Fruit fly (Drosophila melanogaster): Measurements from ENCODE around the gene CG34453.

CG34453 gene

DNA sequence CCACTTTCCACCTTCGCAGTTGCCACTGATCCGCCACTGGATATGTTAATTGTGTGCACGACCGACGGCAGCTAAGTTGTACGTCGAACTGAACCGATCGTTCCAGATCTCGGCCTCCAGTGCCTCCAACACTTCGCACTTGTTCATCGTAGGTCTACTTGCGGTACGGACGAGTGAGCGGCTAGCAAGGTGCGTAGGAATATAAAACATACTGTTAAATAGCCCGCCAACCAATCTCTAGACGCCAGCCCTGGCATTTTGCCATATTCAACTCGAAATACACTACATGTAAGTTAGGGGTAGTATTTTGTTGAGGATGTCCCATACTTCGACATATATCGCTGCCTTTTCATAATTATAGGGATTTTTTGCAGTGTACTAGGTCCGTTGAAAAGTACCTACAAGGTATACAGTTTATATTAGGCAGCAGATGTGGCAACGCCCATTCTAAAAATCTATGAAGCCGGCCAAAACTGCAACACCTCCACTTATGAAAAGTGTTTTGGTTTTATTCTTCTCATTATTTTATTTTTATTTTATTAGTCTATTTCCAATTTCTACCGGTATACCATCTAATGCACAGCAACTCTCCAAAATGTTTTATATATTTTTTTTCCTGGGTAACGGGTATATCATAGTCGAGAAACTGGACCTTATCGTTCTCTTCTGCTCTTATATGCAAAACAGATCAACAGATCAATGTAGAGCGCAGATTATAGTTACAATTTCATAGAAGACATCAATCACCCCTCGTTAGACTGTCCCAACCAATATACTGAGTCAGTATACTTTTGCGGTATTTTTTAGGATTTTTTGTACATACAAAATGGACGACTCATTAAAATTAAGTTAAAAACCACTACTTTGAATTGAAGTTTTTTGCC, 9.9 kb downstream of the CG34453 start, which contains the start of the genes pyx and CG33229:
Gene pyx (minus strand): TSS at position 51 of the 884 bp plus-strand sequence.
Gene CG33229 (plus strand): TSS at position 834 of the 884 bp plus-strand sequence.
- TF ChIP-seq CG8159 (tag; optimal IDR thresholded peaks at IDR 0.05) (peak; percentile 81), CG10348 (GFP tag; IDR thresholded peaks at IDR 0.05) (no peak; the same call in none of the 2 replicates), Snoo (tag; optimal IDR thresholded peaks at IDR 0.05) (peak; percentile 67), Pif1B (GFP tag; optimal IDR thresholded peaks at IDR 0.05) (no peak), CG12605 (GFP tag; IDR thresholded peaks at IDR 0.05) (peak; percentile 57; the same call in 1 of the 2 replicates), CG32121 (GFP tag; IDR thresholded peaks at IDR 0.05) (peak; percentile 81), Pif1A (GFP tag; optimal IDR thresholded peaks at IDR 0.05) (peak; percentile 66), D1 (tag; optimal IDR thresholded peaks at IDR 0.05) (no peak), fd96Ca (GFP tag; IDR thresholded peaks at IDR 0.05) (peak; percentile 85), CG8301 (tag; optimal IDR thresholded peaks at IDR 0.05) (peak; percentile 78), CG15710 (tag; optimal IDR thresholded peaks at IDR 0.05) (peak; percentile 76), rn (GFP tag; IDR thresholded peaks at IDR 0.05) (peak; percentile 36; the same call in 1 of the 2 replicates), EcR (GFP tag; optimal IDR thresholded peaks at IDR 0.05) (no peak), CG4496 (GFP tag; IDR thresholded peaks at IDR 0.05) (peak; percentile 73; the same call in 2 of the 3 replicates), CG34367 (tag; optimal IDR thresholded peaks at IDR 0.05) (peak; percentile 70), CG13204 (GFP tag; optimal IDR thresholded peaks at IDR 0.05) (no peak), gl (tag; optimal IDR thresholded peaks at IDR 0.05) (no peak), CG17806 (tag; optimal IDR thresholded peaks at IDR 0.05) (peak; percentile 68), CG14655 (GFP tag; optimal IDR thresholded peaks at IDR 0.05) (peak; percentile 88), CG9948 (tag; optimal IDR thresholded peaks at IDR 0.05) (peak; percentile 74), Ets98B (GFP tag; IDR thresholded peaks at IDR 0.05) (peak; percentile 73)

DNA sequence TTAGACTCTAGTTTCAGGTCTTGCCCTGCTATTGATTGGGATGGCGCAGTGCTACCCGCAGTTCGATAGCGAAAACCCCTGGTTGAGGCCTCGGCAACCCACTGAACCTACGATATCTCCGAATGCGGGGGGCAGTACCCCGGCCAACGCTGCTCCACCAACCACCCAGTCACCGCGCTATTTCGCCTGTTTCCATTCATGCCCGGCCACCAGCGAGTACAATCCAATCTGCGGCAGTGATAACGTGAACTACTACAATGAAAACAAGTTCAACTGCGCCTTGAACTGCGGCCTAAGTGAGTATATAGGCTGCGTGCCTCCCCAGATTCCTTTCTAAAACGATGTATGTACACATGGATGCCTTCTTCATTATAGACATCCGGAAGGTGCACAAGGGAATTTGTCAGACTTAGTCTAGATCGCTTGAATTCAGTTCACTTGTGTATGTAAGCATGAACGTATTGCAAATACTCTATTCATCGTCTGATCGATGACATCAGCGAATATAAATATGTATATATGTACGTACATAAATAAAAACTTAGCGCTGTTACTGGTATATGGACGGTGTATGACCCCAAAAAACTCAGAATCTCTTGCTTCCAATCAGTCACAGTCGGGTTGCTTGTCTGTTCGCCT, 15.6 kb downstream of the CG34453 start, which contains the start of gene CG13877:
Gene CG13877 (plus strand): TSS at position 589 of the 639 bp plus-strand sequence.
- no peak for TF ChIP-seq CG9948 (tag; optimal IDR thresholded peaks at IDR 0.05)
- TF ChIP-seq EcR (GFP tag; optimal IDR thresholded peaks at IDR 0.05) = peak; percentile 50
- TF ChIP-seq CG8159 (tag; optimal IDR thresholded peaks at IDR 0.05) = no peak

DNA sequence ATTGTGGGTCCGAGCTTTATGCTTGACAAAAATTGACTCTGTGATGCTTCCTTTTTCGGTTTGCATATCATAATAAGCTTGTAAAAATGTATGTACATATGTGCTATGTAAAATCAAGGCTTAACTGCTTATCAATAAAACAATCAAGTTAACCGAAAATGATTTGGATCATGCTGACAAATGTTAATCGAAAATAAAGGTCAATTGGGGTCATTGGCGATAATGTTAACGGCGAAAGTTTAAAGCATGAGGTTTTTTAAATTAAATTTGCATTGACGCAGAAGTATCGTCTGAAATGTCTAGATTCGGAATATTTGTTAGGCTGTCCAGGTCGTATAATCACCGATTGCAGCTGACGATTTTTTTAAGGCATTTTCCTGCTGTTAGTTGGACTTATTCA, 16.8 kb downstream of the CG34453 start, which contains the start of gene Kaz1-ORFB:
Gene Kaz1-ORFB (plus strand): TSS at position 301 of the 400 bp plus-strand sequence.
- TF ChIP-seq CG8159 (tag; optimal IDR thresholded peaks at IDR 0.05) (no peak), CG10348 (GFP tag; IDR thresholded peaks at IDR 0.05) (no peak), CG34367 (tag; optimal IDR thresholded peaks at IDR 0.05) (no peak), fd96Ca (GFP tag; IDR thresholded peaks at IDR 0.05) (no peak), CG12605 (GFP tag; IDR thresholded peaks at IDR 0.05) (no peak), CG4496 (GFP tag; IDR thresholded peaks at IDR 0.05) (no peak), EcR (GFP tag; optimal IDR thresholded peaks at IDR 0.05) (no peak), Pif1B (GFP tag; optimal IDR thresholded peaks at IDR 0.05) (no peak), CG9948 (tag; optimal IDR thresholded peaks at IDR 0.05) (no peak), CG32121 (GFP tag; IDR thresholded peaks at IDR 0.05) (no peak), D1 (tag; optimal IDR thresholded peaks at IDR 0.05) (no peak), Snoo (tag; optimal IDR thresholded peaks at IDR 0.05) (no peak), CG13204 (GFP tag; optimal IDR thresholded peaks at IDR 0.05) (no peak)

DNA sequence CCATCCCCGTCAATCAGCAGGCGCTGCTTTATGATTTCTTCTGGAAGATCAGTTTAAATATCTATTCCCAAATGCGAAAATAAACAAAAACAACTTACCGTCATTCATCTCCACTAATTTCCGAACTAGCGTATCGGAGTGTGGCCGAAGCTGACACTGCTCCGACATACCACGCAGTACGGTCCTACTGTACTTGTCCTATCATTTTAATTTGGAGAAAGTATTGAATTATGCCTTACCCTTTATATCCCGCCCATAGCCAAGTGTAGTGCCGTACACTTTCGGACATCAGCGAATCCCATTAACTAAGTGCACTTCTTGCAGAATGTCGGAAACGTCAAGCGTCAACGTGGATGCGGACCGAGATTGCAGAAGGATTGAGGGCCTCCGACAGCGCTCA, 20.6 kb downstream of the CG34453 start, which contains the start of the genes thoc7 and Dis3l2:
Gene thoc7 (minus strand): TSS at position 168 of the 400 bp plus-strand sequence.
Gene Dis3l2 (plus strand): TSS at position 190 of the 400 bp plus-strand sequence.
- TF ChIP-seq fd96Ca (GFP tag; IDR thresholded peaks at IDR 0.05) (no peak), CG32121 (GFP tag; IDR thresholded peaks at IDR 0.05) (no peak), CG12605 (GFP tag; IDR thresholded peaks at IDR 0.05) (no peak), Pif1B (GFP tag; optimal IDR thresholded peaks at IDR 0.05) (no peak), rn (GFP tag; IDR thresholded peaks at IDR 0.05) (no peak), Snoo (tag; optimal IDR thresholded peaks at IDR 0.05) (no peak), CG14655 (GFP tag; optimal IDR thresholded peaks at IDR 0.05) (no peak), CG17806 (tag; optimal IDR thresholded peaks at IDR 0.05) (no peak), EcR (GFP tag; optimal IDR thresholded peaks at IDR 0.05) (no peak), CG8301 (tag; optimal IDR thresholded peaks at IDR 0.05) (no peak), CG4496 (GFP tag; IDR thresholded peaks at IDR 0.05) (no peak), CG13204 (GFP tag; optimal IDR thresholded peaks at IDR 0.05) (no peak), D1 (tag; optimal IDR thresholded peaks at IDR 0.05) (no peak), CG34367 (tag; optimal IDR thresholded peaks at IDR 0.05) (no peak), CG9948 (tag; optimal IDR thresholded peaks at IDR 0.05) (no peak), CG10348 (GFP tag; IDR thresholded peaks at IDR 0.05) (no peak), Ets98B (GFP tag; IDR thresholded peaks at IDR 0.05) (no peak), CG15710 (tag; optimal IDR thresholded peaks at IDR 0.05) (no peak), gl (tag; optimal IDR thresholded peaks at IDR 0.05) (no peak), Pif1A (GFP tag; optimal IDR thresholded peaks at IDR 0.05) (no peak)

DNA sequence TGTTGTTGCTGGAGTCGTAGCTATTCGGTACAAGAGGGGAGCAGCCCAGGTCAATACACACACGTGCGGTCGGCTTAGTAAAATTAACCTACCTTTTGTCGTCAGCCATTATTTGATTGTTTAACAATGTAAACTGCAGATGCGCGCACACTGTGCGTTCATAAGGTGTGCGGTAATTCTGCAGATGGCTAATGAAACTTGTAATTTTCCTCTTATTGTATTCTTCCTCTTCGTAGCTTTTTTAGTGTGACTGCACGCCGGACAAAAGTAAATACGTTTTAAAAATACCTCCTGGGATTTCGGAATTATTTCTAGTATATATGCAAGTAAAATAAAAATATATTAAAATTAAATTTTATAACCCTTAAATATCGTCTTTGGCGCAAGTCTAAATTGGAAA, 22.0 kb downstream of the CG34453 start, which contains the start of gene Prp4k:
Gene Prp4k (minus strand): TSS at position 258 of the 400 bp plus-strand sequence.
- TF ChIP-seq EcR (GFP tag; optimal IDR thresholded peaks at IDR 0.05) (peak; percentile 48), CG4496 (GFP tag; IDR thresholded peaks at IDR 0.05) (0 out of 3 replicates have a peak, but pooled peaks have one; percentile 36), Snoo (tag; optimal IDR thresholded peaks at IDR 0.05) (no peak), CG12605 (GFP tag; IDR thresholded peaks at IDR 0.05) (no peak), CG9948 (tag; optimal IDR thresholded peaks at IDR 0.05) (no peak)

Measured in whole organism, pupa.